Worm (Caenorhabditis elegans): ENCODE measurements around the gene cul-2.

cul-2 gene

DNA sequence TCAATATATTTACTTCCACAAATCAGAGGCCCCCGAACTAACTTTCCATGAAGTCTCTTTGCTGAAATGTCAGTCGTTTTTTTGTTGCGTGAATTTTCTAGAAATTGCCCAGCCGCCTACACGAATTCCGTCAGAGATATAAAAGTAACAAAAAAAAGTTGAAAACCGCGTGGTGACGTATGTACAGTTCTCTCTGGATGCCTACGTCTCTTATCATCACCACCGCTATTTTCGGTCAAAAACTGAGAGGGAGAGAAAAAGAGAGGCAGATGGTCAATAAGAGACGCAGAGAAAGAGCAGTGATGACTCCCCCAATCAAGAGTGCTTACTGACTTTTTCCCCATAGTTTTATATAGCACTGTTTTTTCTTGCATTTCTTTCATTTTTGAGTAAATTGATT is 7.0 kb downstream of the cul-2 start (continued):
- TF ChIP-seq ztf-11 (tag; optimal IDR thresholded peaks at IDR 0.05) (no peak), nhr-41 (GFP tag; IDR thresholded peaks at IDR 0.05) (no peak), cey-2 (tag; optimal IDR thresholded peaks at IDR 0.05; ENCODE audit: borderline replicate concordance, insufficient read depth) (no peak), mxl-3 (GFP tag; optimal IDR thresholded peaks at IDR 0.05) (peak; percentile 77), sdz-12 (GFP tag; optimal IDR thresholded peaks at IDR 0.05) (no peak), lim-7 (GFP tag; IDR thresholded peaks at IDR 0.05) (no peak), R02D3.7 (tag; optimal IDR thresholded peaks at IDR 0.05) (no peak), ctbp-1 (GFP tag; IDR thresholded peaks at IDR 0.05) (no peak), spr-3 (GFP tag; optimal IDR thresholded peaks at IDR 0.05) (no peak), lin-15B (tag; optimal IDR thresholded peaks at IDR 0.05) (no peak), zip-11 (GFP tag; IDR thresholded peaks at IDR 0.05) (no peak), php-3 (GFP tag; IDR thresholded peaks at IDR 0.05) (0 out of 2 replicates have a peak, but pooled peaks have one; percentile 45), mdt-29 (GFP tag; IDR thresholded peaks at IDR 0.05) (peak; percentile 75), F26F4.8 (GFP tag; conservative IDR thresholded peaks at IDR 0.05) (no peak), spr-1 (tag; optimal IDR thresholded peaks at IDR 0.05) (peak; percentile 37), unc-39 (tag; optimal IDR thresholded peaks at IDR 0.05) (no peak), daf-8 (GFP tag; IDR thresholded peaks at IDR 0.05) (no peak), pqm-1 (tag; optimal IDR thresholded peaks at IDR 0.05) (peak; percentile 48), ces-1 (GFP tag; optimal IDR thresholded peaks at IDR 0.05) (no peak), mxl-2 (GFP tag; conservative IDR thresholded peaks at IDR 0.05) (no peak), set-16 (GFP tag; IDR thresholded peaks at IDR 0.05) (no peak), ztf-7 (tag; optimal IDR thresholded peaks at IDR 0.05) (no peak), T20F7.1 (GFP tag; optimal IDR thresholded peaks at IDR 0.05) (peak; percentile 62), egl-43 (GFP tag; IDR thresholded peaks at IDR 0.05) (no peak), zip-2 (tag; optimal IDR thresholded peaks at IDR 0.05) (no peak), daf-12 (tag; optimal IDR thresholded peaks at IDR 0.05) (no peak), nhr-25 (tag; optimal IDR thresholded peaks at IDR 0.05; ENCODE audit: borderline replicate concordance, insufficient read depth) (no peak), F10B5.3 (tag; optimal IDR thresholded peaks at IDR 0.05) (no peak), madf-9 (GFP tag; conservative IDR thresholded peaks at IDR 0.05) (no peak), ZK546.5 (tag; optimal IDR thresholded peaks at IDR 0.05) (no peak), nhr-237 (tag; optimal IDR thresholded peaks at IDR 0.05) (no peak), ceh-32 (tag; optimal IDR thresholded peaks at IDR 0.05; ENCODE audit: poor library complexity) (no peak), hlh-30 (tag; optimal IDR thresholded peaks at IDR 0.05; ENCODE audit: insufficient read depth) (peak; percentile 83), nhr-11 (tag; optimal IDR thresholded peaks at IDR 0.05) (no peak), jun-1 (tag; optimal IDR thresholded peaks at IDR 0.05) (no peak), aha-1 (tag) (peak; percentile 40), F44E2.7 (GFP tag; IDR thresholded peaks at IDR 0.05) (no peak), zfp-3 (GFP tag; conservative IDR thresholded peaks at IDR 0.05) (no peak), ceh-82 (tag; optimal IDR thresholded peaks at IDR 0.05) (no peak), skn-1 (tag; optimal IDR thresholded peaks at IDR 0.05) (no peak), F49E8.2 (tag; optimal IDR thresholded peaks at IDR 0.05; ENCODE audit: borderline replicate concordance) (no peak), snpc-4 (tag; optimal IDR thresholded peaks at IDR 0.05) (no peak), zfp-2 (tag; optimal IDR thresholded peaks at IDR 0.05) (no peak), zag-1 (tag; optimal IDR thresholded peaks at IDR 0.05) (no peak), ceh-44 (GFP tag; IDR thresholded peaks at IDR 0.05) (no peak), mdl-1 (tag; optimal IDR thresholded peaks at IDR 0.05) (peak in 1 of 2 experiments; percentile 76), Y5F2A.4 (GFP tag; optimal IDR thresholded peaks at IDR 0.05) (no peak), madf-5 (GFP tag; IDR thresholded peaks at IDR 0.05) (no peak; a peak in 1 of 4 replicates), attf-4 (tag; optimal IDR thresholded peaks at IDR 0.05) (no peak), nhr-10 (tag; optimal IDR thresholded peaks at IDR 0.05) (no peak), fos-1 (tag; optimal IDR thresholded peaks at IDR 0.05) (no peak), pha-4 (GFP tag; IDR thresholded peaks at IDR 0.05) (0 out of 2 replicates have a peak, but pooled peaks have one; percentile 40), pha-4 (tag; optimal IDR thresholded peaks at IDR 0.05) (peak; percentile 36)
